Fruit fly (Drosophila melanogaster): ENCODE measurements around the gene CG33293.
A peak's percentile ranks its signal among the peaks of the same experiment; 100 is the strongest.

CG33293 gene

dm6 chr3R:5249308-5249707, 8.8 kb upstream of the CG33293 start:
- TF ChIP-seq CG5204 (GFP tag; optimal IDR thresholded peaks at IDR 0.05) (no peak), cic (GFP tag; optimal IDR thresholded peaks at IDR 0.05) (no peak), CG7101 (tag; optimal IDR thresholded peaks at IDR 0.05) (no peak), ovo (GFP tag; optimal IDR thresholded peaks at IDR 0.05) (no peak), Mnt (GFP tag; optimal IDR thresholded peaks at IDR 0.05) (no peak), tj (GFP tag; optimal IDR thresholded peaks at IDR 0.05) (no peak), CG7045 (GFP tag; optimal IDR thresholded peaks at IDR 0.05) (no peak), kay (GFP tag; ENCODE audit: borderline replicate concordance) (peak; percentile 93)

DNA sequence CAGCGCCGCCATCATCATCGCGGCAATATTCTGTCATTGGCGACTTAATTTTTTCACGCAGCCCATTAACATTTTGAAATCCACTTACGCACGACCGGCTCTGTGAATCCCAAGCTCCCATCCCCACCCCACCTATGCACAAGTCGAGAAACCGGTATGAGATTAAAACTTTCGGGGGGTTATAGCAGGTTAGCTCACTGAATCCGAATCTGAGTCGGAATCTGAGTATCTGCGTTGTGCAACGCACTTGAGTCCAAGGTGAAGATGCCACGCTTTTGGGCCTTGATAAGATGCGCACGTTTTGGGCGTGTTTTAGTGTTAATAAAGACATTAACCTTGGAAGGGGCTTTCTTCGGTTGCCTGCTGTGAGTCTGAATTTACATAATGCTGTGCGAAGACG, 6.4 kb upstream of the CG33293 start:
- TF ChIP-seq CG14711 (tag; optimal IDR thresholded peaks at IDR 0.05): no peak
- TF ChIP-seq bab1 (GFP tag; optimal IDR thresholded peaks at IDR 0.05): no peak
- no peak for TF ChIP-seq Mnt (GFP tag; optimal IDR thresholded peaks at IDR 0.05)
- no peak for TF ChIP-seq CG5204 (GFP tag; optimal IDR thresholded peaks at IDR 0.05)
- TF ChIP-seq cic (GFP tag; optimal IDR thresholded peaks at IDR 0.05): no peak
- no peak for TF ChIP-seq CG12768 (GFP tag; optimal IDR thresholded peaks at IDR 0.05)
- no peak for TF ChIP-seq CG1620 (GFP tag; optimal IDR thresholded peaks at IDR 0.05)
- TF ChIP-seq CG7101 (tag; optimal IDR thresholded peaks at IDR 0.05): no peak
- no peak for TF ChIP-seq Crg-1 (GFP tag; optimal IDR thresholded peaks at IDR 0.05)
- no peak for TF ChIP-seq CG11617 (GFP tag; optimal IDR thresholded peaks at IDR 0.05)
- no peak for TF ChIP-seq pad (GFP tag; optimal IDR thresholded peaks at IDR 0.05)
- no peak for TF ChIP-seq toe (GFP tag; optimal IDR thresholded peaks at IDR 0.05)
- TF ChIP-seq tj (GFP tag; optimal IDR thresholded peaks at IDR 0.05): no peak
- TF ChIP-seq kay (GFP tag; ENCODE audit: borderline replicate concordance): no peak
- no peak for TF ChIP-seq cnc (optimal IDR thresholded peaks at IDR 0.05)
- no peak for TF ChIP-seq CG33017 (tag; optimal IDR thresholded peaks at IDR 0.05)
- TF ChIP-seq Clk (GFP tag; optimal IDR thresholded peaks at IDR 0.05): no peak

dm6 chr3R:5237215-5237614, 3.3 kb downstream of the CG33293 start, which contains the start of gene rtp:
TSS of gene rtp (minus strand) at chr3R:5237315.
- TF ChIP-seq pad (GFP tag; optimal IDR thresholded peaks at IDR 0.05) (no peak), tj (GFP tag; optimal IDR thresholded peaks at IDR 0.05) (no peak), Mnt (GFP tag; optimal IDR thresholded peaks at IDR 0.05) (no peak), CG5204 (GFP tag; optimal IDR thresholded peaks at IDR 0.05) (no peak), CG14711 (tag; optimal IDR thresholded peaks at IDR 0.05) (no peak), toe (GFP tag; optimal IDR thresholded peaks at IDR 0.05) (no peak), cnc (optimal IDR thresholded peaks at IDR 0.05) (no peak), Crg-1 (GFP tag; optimal IDR thresholded peaks at IDR 0.05) (no peak), ovo (GFP tag; optimal IDR thresholded peaks at IDR 0.05) (no peak)

DNA sequence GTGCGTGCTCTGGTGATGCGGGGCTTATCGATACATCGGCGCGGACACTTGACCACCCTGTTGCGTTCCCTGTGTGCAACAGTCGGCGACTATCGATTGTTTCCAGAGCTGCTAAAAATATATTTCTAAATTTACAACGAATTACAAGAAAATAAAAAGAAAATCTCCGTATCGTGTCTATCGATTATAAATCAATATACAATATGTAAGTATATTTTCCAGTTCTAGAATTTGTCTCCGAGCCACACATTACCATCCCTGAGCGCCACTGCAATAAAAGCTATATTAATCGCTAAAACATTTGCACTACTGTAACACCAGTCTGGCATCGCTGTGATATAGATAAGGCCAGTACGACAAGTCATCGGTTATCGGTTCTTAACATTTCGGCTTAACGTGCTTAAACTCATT, 8.3 kb downstream of the CG33293 start, which contains the start of the genes Kat60 and Mms19:
Gene Kat60, minus strand, starts transcription at position 13 of the 411 bp plus-strand sequence.
Gene Mms19, plus strand, starts transcription at position 347 of the 411 bp plus-strand sequence.
- TF ChIP-seq CG7101 (tag; optimal IDR thresholded peaks at IDR 0.05) (peak; percentile 61), Clk (GFP tag; optimal IDR thresholded peaks at IDR 0.05) (peak; percentile 59), CG1620 (GFP tag; optimal IDR thresholded peaks at IDR 0.05) (peak; percentile 86), CG11617 (GFP tag; optimal IDR thresholded peaks at IDR 0.05) (peak; percentile 56), CG14711 (tag; optimal IDR thresholded peaks at IDR 0.05) (peak; percentile 91), Hr96 (GFP tag; optimal IDR thresholded peaks at IDR 0.05) (no peak), tj (GFP tag; optimal IDR thresholded peaks at IDR 0.05) (peak; percentile 76), CG7045 (GFP tag; optimal IDR thresholded peaks at IDR 0.05) (peak; percentile 64), Crg-1 (GFP tag; optimal IDR thresholded peaks at IDR 0.05) (peak; percentile 17), CG5204 (GFP tag; optimal IDR thresholded peaks at IDR 0.05) (no peak), cic (GFP tag; optimal IDR thresholded peaks at IDR 0.05) (no peak), cnc (optimal IDR thresholded peaks at IDR 0.05) (no peak), CG33017 (tag; optimal IDR thresholded peaks at IDR 0.05) (peak; percentile 44), kay (GFP tag; ENCODE audit: borderline replicate concordance) (no peak), ovo (GFP tag; optimal IDR thresholded peaks at IDR 0.05) (peak; percentile 62), Mnt (GFP tag; optimal IDR thresholded peaks at IDR 0.05) (peak; percentile 80), CG12768 (GFP tag; optimal IDR thresholded peaks at IDR 0.05) (peak; percentile 43), bab1 (GFP tag; optimal IDR thresholded peaks at IDR 0.05) (peak; percentile 32), pad (GFP tag; optimal IDR thresholded peaks at IDR 0.05) (peak; percentile 58), toe (GFP tag; optimal IDR thresholded peaks at IDR 0.05) (peak; percentile 93)

DNA sequence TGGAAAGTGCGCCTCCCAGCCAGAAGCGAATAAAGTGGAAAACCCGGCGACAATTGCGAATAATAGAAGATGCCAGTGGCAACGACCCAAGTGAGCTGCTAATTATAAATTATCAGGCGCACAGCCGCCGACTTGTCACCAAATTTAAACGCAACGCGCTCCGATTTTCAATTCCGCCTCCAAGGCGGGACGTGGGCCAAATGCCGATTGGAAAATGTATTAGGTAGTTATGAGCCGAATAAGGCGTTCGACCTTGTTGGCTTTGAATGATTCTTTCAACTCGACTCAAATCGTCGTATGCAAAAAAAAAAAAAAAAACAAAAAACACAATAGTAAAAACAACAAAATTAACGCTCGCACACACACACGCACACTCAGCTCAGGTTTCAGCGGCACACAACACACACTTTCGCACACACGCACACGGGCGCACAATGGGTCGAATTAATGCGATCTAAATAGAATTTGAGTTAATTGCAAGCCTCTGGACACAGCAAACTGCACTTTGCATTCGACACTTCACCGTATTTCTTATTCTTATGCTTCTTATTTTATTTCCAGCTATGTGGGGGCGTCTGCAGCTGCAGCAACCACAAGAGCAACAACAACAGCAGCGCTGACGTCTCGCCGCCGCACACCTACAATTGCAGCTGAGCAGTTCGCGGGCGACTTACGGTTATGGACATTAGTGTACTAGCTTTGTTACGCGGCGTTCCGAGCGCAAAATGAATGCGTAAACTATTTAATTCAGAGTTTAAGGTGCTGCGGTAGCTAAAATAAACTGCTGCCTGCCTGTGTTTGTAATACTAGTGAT, 8.9 kb downstream of the CG33293 start:
- TF ChIP-seq pad (GFP tag; optimal IDR thresholded peaks at IDR 0.05) (no peak), ovo (GFP tag; optimal IDR thresholded peaks at IDR 0.05) (no peak), Hr96 (GFP tag; optimal IDR thresholded peaks at IDR 0.05) (no peak), CG12768 (GFP tag; optimal IDR thresholded peaks at IDR 0.05) (peak; percentile 3), tj (GFP tag; optimal IDR thresholded peaks at IDR 0.05) (peak; percentile 86), toe (GFP tag; optimal IDR thresholded peaks at IDR 0.05) (no peak), CG33017 (tag; optimal IDR thresholded peaks at IDR 0.05) (no peak), CG7045 (GFP tag; optimal IDR thresholded peaks at IDR 0.05) (no peak), cnc (optimal IDR thresholded peaks at IDR 0.05) (no peak), Clk (GFP tag; optimal IDR thresholded peaks at IDR 0.05) (no peak)

DNA sequence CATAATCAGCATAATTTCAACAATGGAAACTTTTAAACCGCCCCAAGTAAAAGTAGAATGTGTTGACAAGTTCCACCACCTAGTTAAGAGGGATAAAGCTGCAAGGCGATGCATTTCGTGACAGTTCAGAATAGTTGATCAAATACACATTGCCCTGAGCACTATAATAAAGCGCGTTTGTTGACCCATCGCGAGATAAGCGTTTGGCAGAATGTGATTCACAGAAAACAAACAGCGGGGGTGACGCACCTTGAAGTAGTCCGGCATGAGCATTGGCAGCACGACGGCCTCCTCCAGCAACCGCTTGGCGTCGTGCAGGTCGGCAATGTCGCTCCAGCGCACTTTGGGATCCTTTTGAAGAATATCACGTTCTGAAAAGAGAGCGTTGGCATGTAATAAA, 11.1 kb downstream of the CG33293 start:
- TF ChIP-seq CG12768 (GFP tag; optimal IDR thresholded peaks at IDR 0.05): peak; percentile 6
- TF ChIP-seq CG7045 (GFP tag; optimal IDR thresholded peaks at IDR 0.05): peak; percentile 15
- TF ChIP-seq pad (GFP tag; optimal IDR thresholded peaks at IDR 0.05): no peak
- peak; percentile 54 for TF ChIP-seq cic (GFP tag; optimal IDR thresholded peaks at IDR 0.05)
